Worm (Caenorhabditis elegans) whole organism, early embryonic: ENCODE measurements around the gene irld-67.

Source experiments
- B0310.2 ChIP-seq: sonication (generic microtip); optimal IDR thresholded peaks from 2 replicates; lab custom pipeline; 2016; ENCODE audit warnings: mild to moderate bottlenecking, missing genetic modification characterization, missing compliant biosample characterization
- F13C5.2 ChIP-seq: sonication (generic microtip); optimal IDR thresholded peaks from 2 replicates; lab custom pipeline; 2017; ENCODE audit warnings: mild to moderate bottlenecking, missing genetic modification characterization, inconsistent platforms, missing compliant biosample characterization
- aly-1 ChIP-seq: sonication (generic microtip); optimal IDR thresholded peaks from 2 replicates; lab custom pipeline; 2016; ENCODE audit warnings: missing genetic modification characterization, missing compliant biosample characterization
- ama-1 ChIP-seq: fragments of 150-350 bp; optimal IDR thresholded peaks from 2 replicates; lab custom pipeline; 2014
- ceh-13 ChIP-seq: fragments of 200-800 bp; sonication (Bioruptor generic); optimal IDR thresholded peaks from 2 replicates; lab custom pipeline; 2018; ENCODE audit warnings: mild to moderate bottlenecking, missing genetic modification characterization, missing compliant biosample characterization
- ceh-36 ChIP-seq: sonication (generic microtip); optimal IDR thresholded peaks from 2 replicates; lab custom pipeline; 2016; ENCODE audit warnings: missing genetic modification characterization, inconsistent platforms, missing compliant biosample characterization
- ets-7 ChIP-seq: sonication (generic microtip); optimal IDR thresholded peaks from 2 replicates; lab custom pipeline; 2016; ENCODE audit warnings: missing genotype, missing genetic modification characterization, missing compliant biosample characterization
- flt-1 ChIP-seq: fragments of 200-800 bp; sonication (Bioruptor generic); IDR thresholded peaks from 2 replicates; pipeline ENCODE4 v1.3.6; 2022; ENCODE audit warnings: missing genetic modification characterization, missing compliant biosample characterization
- hmbx-1 ChIP-seq: sonication (generic microtip); optimal IDR thresholded peaks from 2 replicates; lab custom pipeline; 2016; ENCODE audit warnings: mild to moderate bottlenecking, missing genetic modification characterization, missing compliant biosample characterization
- hmg-4 ChIP-seq: fragments of 200-800 bp; sonication (Bioruptor generic); optimal IDR thresholded peaks from 2 replicates; lab custom pipeline; 2018; ENCODE audit warnings: mild to moderate bottlenecking, missing genetic modification characterization, missing compliant biosample characterization
- hnd-1 ChIP-seq: sonication (generic microtip); optimal IDR thresholded peaks from 2 replicates; lab custom pipeline; 2016; ENCODE audit warnings: missing genetic modification characterization, missing compliant biosample characterization
- pes-1 ChIP-seq: fragments of 200-800 bp; sonication (Bioruptor generic); IDR thresholded peaks from 2 replicates; pipeline ENCODE4 v1.3.6; 2022; ENCODE audit warnings: missing genetic modification reagents, missing genetic modification characterization, missing compliant biosample characterization
- scrt-1 ChIP-seq: fragments of 200-800 bp; sonication (Bioruptor generic); IDR thresholded peaks from 2 replicates; pipeline ENCODE4 v1.3.6; 2022; ENCODE audit warnings: missing genetic modification characterization, missing compliant biosample characterization
- sea-1 ChIP-seq: fragments of 200-800 bp; sonication (Bioruptor generic); conservative IDR thresholded peaks from 2 replicates; pipeline ENCODE4 v1.3.6; 2022; ENCODE audit warnings: missing genetic modification characterization, missing compliant biosample characterization
- tbx-11 ChIP-seq: fragments of 200-800 bp; sonication (Bioruptor generic); IDR thresholded peaks from 2 replicates; pipeline ENCODE4 v1.3.6; 2022; ENCODE audit warnings: missing genetic modification characterization, missing compliant biosample characterization
- tbx-37 ChIP-seq: fragments of 200-800 bp; sonication (Bioruptor generic); conservative IDR thresholded peaks from 2 replicates; pipeline ENCODE4 v1.3.6; 2022; ENCODE audit warnings: missing genetic modification reagents, missing genetic modification characterization, missing compliant biosample characterization
- tra-4 ChIP-seq: sonication (generic microtip); optimal IDR thresholded peaks from 2 replicates; lab custom pipeline; 2017; ENCODE audit warnings: missing genetic modification characterization, missing compliant biosample characterization

Gene irld-67

ce11 chrII:2885518-2886449 lies 48.5 kb downstream of the irld-67 start:
- TF ChIP-seq tra-4 (no peak), hnd-1 (tag; lab: Kevin White, UChicago) (no peak), F13C5.2 (tag; lab: Kevin White, UChicago) (no peak), hmg-4 (no peak), pes-1 (GFP tag; lab: Robert Waterston, UW) (no peak), B0310.2 (tag; lab: Kevin White, UChicago) (no peak), tbx-37 (no peak), tbx-11 (GFP tag; lab: Robert Waterston, UW) (no peak), aly-1 (no peak), ama-1 (lab: Kevin White, UChicago) (no peak), sea-1 (GFP tag; lab: Robert Waterston, UW) (no peak), ets-7 (tag; lab: Kevin White, UChicago) (no peak), flt-1 (GFP tag; lab: Robert Waterston, UW) (no peak), ceh-36 (no peak), ceh-13 (GFP tag; lab: Kevin White, UChicago) (no peak), scrt-1 (GFP tag; lab: Robert Waterston, UW) (no peak), hmbx-1 (tag; lab: Kevin White, UChicago) (no peak)

ce11 chrII:2884810-2885209 lies 49.4 kb downstream of the irld-67 start, which contains the start of gene pigw-1:
TSS of gene pigw-1 (minus strand) at chrII:2884910.
- TF ChIP-seq flt-1 (GFP tag; lab: Robert Waterston, UW), result no peak
- TF ChIP-seq F13C5.2 (tag; lab: Kevin White, UChicago), result no peak
- TF ChIP-seq ceh-13 (GFP tag; lab: Kevin White, UChicago), result no peak
- no peak for TF ChIP-seq tra-4
- TF ChIP-seq ama-1 (lab: Kevin White, UChicago), result no peak
- TF ChIP-seq scrt-1 (GFP tag; lab: Robert Waterston, UW), result no peak
- TF ChIP-seq pes-1 (GFP tag; lab: Robert Waterston, UW), result no peak
- no peak for TF ChIP-seq B0310.2 (tag; lab: Kevin White, UChicago)
- no peak for TF ChIP-seq aly-1
